Worm (Caenorhabditis elegans): ENCODE results near the gene F10C1.1.

DNA sequence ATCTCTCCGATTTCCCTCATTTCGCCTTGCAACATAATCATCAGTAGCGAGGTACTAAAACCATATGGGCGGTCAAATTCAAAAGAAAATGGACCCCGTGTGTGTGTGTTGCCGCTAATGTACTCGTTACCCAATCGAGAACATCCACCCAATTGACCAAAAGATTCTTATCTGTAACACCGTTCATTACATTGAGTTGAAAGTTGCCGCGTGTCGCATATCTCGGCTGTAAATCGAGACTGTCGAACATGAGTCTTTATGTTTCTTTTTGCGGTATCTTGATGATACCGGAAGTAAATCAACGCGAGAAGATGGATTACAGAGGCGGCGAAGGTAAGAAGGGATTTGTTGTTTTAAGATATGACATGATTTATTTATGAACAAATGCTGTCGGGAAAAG, 38.3 kb upstream of the F10C1.1 start:
- TF ChIP-seq pha-2 (tag; optimal IDR thresholded peaks at IDR 0.05) = no peak
- no peak for TF ChIP-seq hlh-30 (tag; optimal IDR thresholded peaks at IDR 0.05; ENCODE audit: insufficient read depth)
- TF ChIP-seq hlh-13 (GFP tag; optimal IDR thresholded peaks at IDR 0.05) = no peak
- no peak for TF ChIP-seq dmd-4 (tag; optimal IDR thresholded peaks at IDR 0.05; ENCODE audit: borderline replicate concordance)
- TF ChIP-seq zip-5 (tag; optimal IDR thresholded peaks at IDR 0.05) = no peak
- TF ChIP-seq hlh-15 (tag; optimal IDR thresholded peaks at IDR 0.05) = no peak
- no peak for TF ChIP-seq fkh-6 (tag; optimal IDR thresholded peaks at IDR 0.05)
- no peak for TF ChIP-seq pqm-1 (tag; optimal IDR thresholded peaks at IDR 0.05)
- no peak for TF ChIP-seq pha-4 (tag; optimal IDR thresholded peaks at IDR 0.05)
- no peak for TF ChIP-seq ceh-18 (tag; optimal IDR thresholded peaks at IDR 0.05)
- no peak for TF ChIP-seq ama-1 (optimal IDR thresholded peaks at IDR 0.05)
- no peak for TF ChIP-seq ttx-3 (tag; optimal IDR thresholded peaks at IDR 0.05)
- no peak for TF ChIP-seq dve-1 (tag; optimal IDR thresholded peaks at IDR 0.05)
